Worm (Caenorhabditis elegans) whole organism, young adult: ENCODE data around the gene C53C11.1.

Source experiments
- ama-1 ChIP-seq, 3 experiments: fragments of 150-350 bp in 1 of 3; sonication (generic microtip) in 2 of 3; optimal IDR thresholded peaks; 2 replicates each; lab custom pipeline; 2014 to 2018; ENCODE audit warnings: missing biosample characterization in 2 of 3, missing genetic modification characterization in 2 of 3, missing genetic modification reagents in 2 of 3
- chd-7 ChIP-seq: sonication (generic microtip); optimal IDR thresholded peaks from 2 replicates; lab custom pipeline; 2016; ENCODE audit warnings: mild to moderate bottlenecking, missing genetic modification characterization, moderate library complexity, missing compliant biosample characterization
- madf-8 ChIP-seq: fragments of 200-800 bp; sonication (Bioruptor generic); conservative IDR thresholded peaks from 2 replicates; pipeline ENCODE4 v1.3.6; 2022; ENCODE audit warnings: missing genetic modification reagents, missing genetic modification characterization, missing compliant biosample characterization
- nfya-1 ChIP-seq: sonication (generic microtip); optimal IDR thresholded peaks from 2 replicates; lab custom pipeline; 2017; ENCODE audit warnings: antibody characterized with exemption, missing compliant biosample characterization, missing genetic modification characterization, borderline replicate concordance; ENCODE audit not compliant: insufficient read depth
- rec-8 ChIP-seq, 2 experiments: sonication (generic microtip); optimal IDR thresholded peaks; 2 replicates each; lab custom pipeline; 2016; ENCODE audit warnings: mild to moderate bottlenecking in 2 of 2, missing genetic modification characterization in 2 of 2, missing genetic modification reagents in 2 of 2, missing genotype in 2 of 2, missing biosample characterization in 1 of 2, missing compliant biosample characterization in 1 of 2, moderate library complexity in 1 of 2

DNA sequence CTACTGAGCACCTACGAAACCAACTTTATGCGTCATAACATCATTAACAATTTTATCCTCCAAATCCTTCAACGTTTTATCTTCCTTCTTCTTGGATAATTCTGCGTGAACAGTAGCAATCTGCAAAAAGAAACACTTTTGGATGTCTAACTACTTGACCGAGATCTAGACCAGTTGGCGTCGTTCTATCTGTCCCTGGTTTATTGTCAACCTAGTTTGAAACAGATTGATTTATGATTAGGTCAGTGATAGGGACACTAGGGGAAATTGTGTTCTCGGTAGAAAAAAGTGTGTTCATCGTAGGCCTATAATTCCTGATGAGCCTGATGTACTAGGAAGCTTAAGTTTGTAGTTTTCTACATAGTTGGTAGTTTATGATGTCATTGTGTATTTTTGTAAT, 33.4 kb downstream of the C53C11.1 start:
- TF ChIP-seq chd-7 (tag; lab: Kevin White, UChicago) (no peak), madf-8 (GFP tag; lab: Robert Waterston, UW) (no peak), ama-1 (optimal IDR thresholded peaks at IDR 0.05; lab: Kevin White, UChicago) (no peak), ama-1 (GFP tag; optimal IDR thresholded peaks at IDR 0.05; lab: Kevin White, UChicago) (no peak), rec-8 (tag; optimal IDR thresholded peaks at IDR 0.05; lab: Kevin White, UChicago) (no peak), nfya-1 (tag; lab: Kevin White, UChicago) (no peak)
